Worm (Caenorhabditis elegans) whole organism, L2 larva: ENCODE data around the gene mdt-4.

ENCODE experiments used
- C34F6.9 ChIP-seq: fragments of 150-350 bp; optimal IDR thresholded peaks from 2 replicates; lab custom pipeline; 2014; ENCODE audit warnings: missing biosample characterization, missing genetic modification characterization
- F13H6.1 ChIP-seq: sonication (generic microtip); optimal IDR thresholded peaks from 2 replicates; lab custom pipeline; 2016; ENCODE audit warnings: missing genetic modification characterization, missing compliant biosample characterization
- R02D3.7 ChIP-seq: fragments of 150-350 bp; optimal IDR thresholded peaks from 2 replicates; lab custom pipeline; 2014; ENCODE audit warnings: missing biosample characterization, missing genetic modification characterization
- Y55F3AM.14 ChIP-seq: fragments of 200-800 bp; sonication (Bioruptor generic); optimal IDR thresholded peaks from 2 replicates; lab custom pipeline; 2018; ENCODE audit warnings: mild to moderate bottlenecking, missing genetic modification characterization, missing compliant biosample characterization
- ZK546.5 ChIP-seq: sonication (generic microtip); optimal IDR thresholded peaks from 2 replicates; lab custom pipeline; 2017; ENCODE audit warnings: missing biosample characterization, missing genetic modification characterization
- alr-1 ChIP-seq: fragments of 150-350 bp; optimal IDR thresholded peaks from 2 replicates; lab custom pipeline; 2014; ENCODE audit warnings: missing biosample characterization, missing genetic modification characterization
- aly-2 ChIP-seq: fragments of 150-350 bp; optimal IDR thresholded peaks from 2 replicates; lab custom pipeline; 2014; ENCODE audit warnings: missing biosample characterization, missing genetic modification characterization
- ama-1 ChIP-seq: fragments of 150-350 bp; optimal IDR thresholded peaks from 2 replicates; lab custom pipeline; 2018; ENCODE audit warnings: inconsistent platforms
- blmp-1 ChIP-seq: sonication (generic microtip); optimal IDR thresholded peaks from 2 replicates; lab custom pipeline; 2017; ENCODE audit warnings: missing genetic modification characterization, mild to moderate bottlenecking, missing compliant biosample characterization, antibody characterized with exemption, moderate library complexity; ENCODE audit not compliant: insufficient read depth
- ceh-16 ChIP-seq: fragments of 150-350 bp; optimal IDR thresholded peaks from 2 replicates; lab custom pipeline; 2014; ENCODE audit warnings: missing biosample characterization, missing genetic modification characterization
- ceh-82 ChIP-seq: fragments of 150-350 bp; optimal IDR thresholded peaks from 2 replicates; lab custom pipeline; 2014; ENCODE audit warnings: missing biosample characterization, missing genetic modification characterization
- crh-2 ChIP-seq: sonication (generic microtip); optimal IDR thresholded peaks from 2 replicates; lab custom pipeline; 2017; ENCODE audit warnings: missing biosample characterization, missing genetic modification characterization
- dmd-4 ChIP-seq: sonication (generic microtip); optimal IDR thresholded peaks from 2 replicates; lab custom pipeline; 2017; ENCODE audit warnings: missing biosample characterization, missing genetic modification characterization
- egl-27 ChIP-seq: sonication (generic microtip); optimal IDR thresholded peaks from 3 replicates; lab custom pipeline; 2017; ENCODE audit warnings: missing biosample characterization, missing genetic modification reagents, missing genetic modification characterization
- elt-1 ChIP-seq: fragments of 150-350 bp; optimal IDR thresholded peaks from 2 replicates; lab custom pipeline; 2014; ENCODE audit warnings: missing biosample characterization, missing genetic modification characterization
- elt-3 ChIP-seq: sonication (generic microtip); optimal IDR thresholded peaks from 2 replicates; lab custom pipeline; 2017; ENCODE audit warnings: missing biosample characterization, missing genetic modification characterization
- fos-1 ChIP-seq: fragments of 150-350 bp; optimal IDR thresholded peaks from 2 replicates; lab custom pipeline; 2014; ENCODE audit warnings: missing biosample characterization, missing genetic modification characterization
- gmeb-1 ChIP-seq: fragments of 150-350 bp; optimal IDR thresholded peaks from 2 replicates; lab custom pipeline; 2014; ENCODE audit warnings: missing biosample characterization, missing genetic modification characterization
- lin-11 ChIP-seq: fragments of 150-350 bp; sonication (generic microtip); optimal IDR thresholded peaks from 2 replicates; lab custom pipeline; 2014; ENCODE audit warnings: missing biosample characterization, missing genetic modification characterization, inconsistent platforms, mixed read lengths
- lin-13 ChIP-seq: fragments of 150-350 bp; optimal IDR thresholded peaks from 2 replicates; lab custom pipeline; 2014; ENCODE audit warnings: missing biosample characterization, missing genetic modification reagents, missing genetic modification characterization
- lin-39 ChIP-seq: fragments of 150-350 bp; optimal IDR thresholded peaks from 2 replicates; lab custom pipeline; 2014; ENCODE audit warnings: missing biosample characterization, missing genetic modification reagents, missing genetic modification characterization
- lsy-2 ChIP-seq, 2 experiments: fragments of 150-350 bp in 1 of 2; sonication (generic microtip) in 1 of 2; optimal IDR thresholded peaks; 2 replicates each; lab custom pipeline; 2014 to 2017; ENCODE audit warnings: missing biosample characterization in 2 of 2, missing genetic modification characterization in 2 of 2
- mab-5 ChIP-seq: fragments of 150-350 bp; optimal IDR thresholded peaks from 2 replicates; lab custom pipeline; 2014; ENCODE audit warnings: missing biosample characterization, missing genetic modification characterization
- mbf-1 ChIP-seq: sonication (generic microtip); optimal IDR thresholded peaks from 2 replicates; lab custom pipeline; 2017; ENCODE audit warnings: missing biosample characterization, missing genetic modification characterization
- mdl-1 ChIP-seq, 2 experiments: fragments of 150-350 bp in 1 of 2; sonication (generic microtip) in 1 of 2; optimal IDR thresholded peaks; 2 replicates each; lab custom pipeline; 2017; ENCODE audit warnings: missing biosample characterization in 2 of 2, missing genetic modification characterization in 2 of 2
- nhr-10 ChIP-seq: sonication (generic microtip); optimal IDR thresholded peaks from 2 replicates; lab custom pipeline; 2017; ENCODE audit warnings: missing biosample characterization, missing genetic modification characterization
- nhr-11 ChIP-seq: fragments of 150-350 bp; optimal IDR thresholded peaks from 2 replicates; lab custom pipeline; 2014; ENCODE audit warnings: missing biosample characterization, missing genetic modification characterization
- nhr-12 ChIP-seq: fragments of 150-350 bp; optimal IDR thresholded peaks from 2 replicates; lab custom pipeline; 2014; ENCODE audit warnings: missing biosample characterization, missing genetic modification characterization
- nhr-129 ChIP-seq: fragments of 150-350 bp; optimal IDR thresholded peaks from 2 replicates; lab custom pipeline; 2014; ENCODE audit warnings: missing biosample characterization, missing genetic modification characterization
- nhr-21 ChIP-seq: fragments of 150-350 bp; optimal IDR thresholded peaks from 2 replicates; lab custom pipeline; 2014; ENCODE audit warnings: missing biosample characterization, missing genetic modification characterization
- nhr-23 ChIP-seq: fragments of 150-350 bp; optimal IDR thresholded peaks from 2 replicates; lab custom pipeline; 2014; ENCODE audit warnings: missing biosample characterization, missing genetic modification reagents, missing genetic modification characterization
- nhr-237 ChIP-seq: fragments of 150-350 bp; optimal IDR thresholded peaks from 2 replicates; lab custom pipeline; 2014; ENCODE audit warnings: missing biosample characterization, missing genetic modification characterization
- nhr-25 ChIP-seq: fragments of 150-350 bp; sonication (generic microtip); optimal IDR thresholded peaks from 3 replicates; lab custom pipeline; 2014; ENCODE audit warnings: missing biosample characterization, missing genetic modification characterization
- nhr-6 ChIP-seq: fragments of 150-350 bp; optimal IDR thresholded peaks from 2 replicates; lab custom pipeline; 2014; ENCODE audit warnings: missing biosample characterization, missing genetic modification characterization
- nhr-77 ChIP-seq: fragments of 150-350 bp; optimal IDR thresholded peaks from 2 replicates; lab custom pipeline; 2014; ENCODE audit warnings: missing biosample characterization, missing genetic modification characterization
- peb-1 ChIP-seq: fragments of 150-350 bp; optimal IDR thresholded peaks from 2 replicates; lab custom pipeline; 2014; ENCODE audit warnings: missing biosample characterization, missing genetic modification characterization
- sem-4 ChIP-seq: fragments of 150-350 bp; optimal IDR thresholded peaks from 2 replicates; lab custom pipeline; 2014; ENCODE audit warnings: missing biosample characterization, missing genetic modification reagents, missing genetic modification characterization
- skn-1 ChIP-seq: sonication (generic microtip); optimal IDR thresholded peaks from 2 replicates; lab custom pipeline; 2017; ENCODE audit warnings: missing biosample characterization, missing genetic modification characterization
- sma-3 ChIP-seq: sonication (generic microtip); optimal IDR thresholded peaks from 2 replicates; lab custom pipeline; 2016; ENCODE audit warnings: missing genetic modification reagents, missing genetic modification characterization, missing compliant biosample characterization
- sma-9 ChIP-seq, 2 experiments: fragments of 150-350 bp in 1 of 2; sonication (generic microtip) in 1 of 2; optimal IDR thresholded peaks; 2 replicates each; lab custom pipeline; 2014 to 2016; ENCODE audit warnings: missing genetic modification characterization in 2 of 2, mild to moderate bottlenecking in 1 of 2, missing biosample characterization in 1 of 2, missing compliant biosample characterization in 1 of 2, missing genetic modification reagents in 1 of 2, moderate library complexity in 1 of 2
- snpc-4 ChIP-seq: fragments of 150-350 bp; optimal IDR thresholded peaks from 2 replicates; lab custom pipeline; 2014; ENCODE audit warnings: missing biosample characterization, missing genetic modification characterization
- unc-39 ChIP-seq: fragments of 150-350 bp; optimal IDR thresholded peaks from 2 replicates; lab custom pipeline; 2014; ENCODE audit warnings: missing biosample characterization, missing genetic modification characterization
- unc-55 ChIP-seq: fragments of 150-350 bp; sonication (generic microtip); optimal IDR thresholded peaks from 3 replicates; lab custom pipeline; 2014; ENCODE audit warnings: missing biosample characterization, missing genetic modification reagents, missing genetic modification characterization
- unc-62 ChIP-seq: fragments of 150-350 bp; optimal IDR thresholded peaks from 2 replicates; lab custom pipeline; 2014; ENCODE audit warnings: missing biosample characterization, missing genetic modification reagents, missing genetic modification characterization
- zag-1 ChIP-seq: fragments of 150-350 bp; optimal IDR thresholded peaks from 2 replicates; lab custom pipeline; 2014; ENCODE audit warnings: missing biosample characterization, missing genetic modification characterization
- ztf-1 ChIP-seq: fragments of 200-800 bp; sonication (Bioruptor generic); conservative IDR thresholded peaks from 2 replicates; pipeline ENCODE4 v1.3.6; 2022; ENCODE audit warnings: missing genetic modification characterization, missing compliant biosample characterization
- ztf-11 ChIP-seq: sonication (generic microtip); optimal IDR thresholded peaks from 2 replicates; lab custom pipeline; 2017; ENCODE audit warnings: missing biosample characterization, missing genetic modification characterization
- ztf-4 ChIP-seq: fragments of 150-350 bp; optimal IDR thresholded peaks from 2 replicates; lab custom pipeline; 2014; ENCODE audit warnings: missing biosample characterization, missing genetic modification characterization

mdt-4 gene

ce11 chrII:4942397-4942796 is 1.4 kb downstream of the mdt-4 start:
- TF ChIP-seq lin-39 (tag; lab: Kevin White, UChicago): no peak
- TF ChIP-seq fos-1 (tag; lab: Kevin White, UChicago): peak; percentile 6
- TF ChIP-seq unc-39 (tag; lab: Kevin White, UChicago): no peak
- TF ChIP-seq nhr-23 (tag; lab: Kevin White, UChicago): no peak
- no peak for TF ChIP-seq sem-4 (tag; lab: Kevin White, UChicago)
- no peak for TF ChIP-seq ztf-1 (GFP tag; lab: Robert Waterston, UW)
- TF ChIP-seq snpc-4: no peak
- no peak for TF ChIP-seq unc-62 (GFP tag; lab: Kevin White, UChicago)
- no peak for TF ChIP-seq ceh-82
- no peak for TF ChIP-seq nhr-6 (tag; lab: Kevin White, UChicago)
- peak; percentile 52 for TF ChIP-seq sma-3 (GFP tag; lab: Kevin White, UChicago)
- TF ChIP-seq sma-9 (GFP tag; optimal IDR thresholded peaks at IDR 0.05; lab: Kevin White, UChicago): peak; percentile 34
- TF ChIP-seq sma-9 (tag; optimal IDR thresholded peaks at IDR 0.05; lab: Kevin White, UChicago): no peak
- TF ChIP-seq nhr-12: no peak
- TF ChIP-seq peb-1 (tag; lab: Kevin White, UChicago): no peak
- no peak for TF ChIP-seq nhr-237 (tag; lab: Kevin White, UChicago)
- no peak for TF ChIP-seq ztf-11
- TF ChIP-seq mab-5 (tag; lab: Kevin White, UChicago): no peak
- no peak for TF ChIP-seq dmd-4 (tag; lab: Kevin White, UChicago)
- no peak for TF ChIP-seq ztf-4 (tag; lab: Kevin White, UChicago)
- TF ChIP-seq nhr-77 (tag; lab: Kevin White, UChicago): no peak
- TF ChIP-seq lin-11 (tag; lab: Kevin White, UChicago): peak; percentile 27
- no peak for TF ChIP-seq elt-3 (tag; lab: Kevin White, UChicago)
- TF ChIP-seq ceh-16 (tag; lab: Kevin White, UChicago): no peak
- no peak for TF ChIP-seq egl-27 (tag; lab: Kevin White, UChicago)
- no peak for TF ChIP-seq ZK546.5 (tag; lab: Kevin White, UChicago)
- peak; percentile 27 for TF ChIP-seq C34F6.9
- TF ChIP-seq skn-1 (tag; lab: Kevin White, UChicago): no peak
- peak; percentile 27 for TF ChIP-seq F13H6.1 (tag; lab: Kevin White, UChicago)
- TF ChIP-seq unc-55 (GFP tag; lab: Kevin White, UChicago): peak; percentile 7
- no peak for TF ChIP-seq zag-1
- peak; percentile 31 for TF ChIP-seq ama-1
- TF ChIP-seq aly-2 (tag; lab: Kevin White, UChicago): no peak
- TF ChIP-seq crh-2 (tag; lab: Kevin White, UChicago): no peak
- no peak for TF ChIP-seq nhr-10 (tag; lab: Kevin White, UChicago)
- no peak for TF ChIP-seq lin-13 (GFP tag; lab: Kevin White, UChicago)
- no peak for TF ChIP-seq mbf-1 (tag; lab: Kevin White, UChicago)
- peak; percentile 22 for TF ChIP-seq gmeb-1 (tag; lab: Kevin White, UChicago)
- peak in 1 of 2 experiments; percentile 13 for TF ChIP-seq lsy-2 (tag; optimal IDR thresholded peaks at IDR 0.05; lab: Kevin White, UChicago)
- TF ChIP-seq blmp-1 (tag; lab: Kevin White, UChicago): no peak
- TF ChIP-seq alr-1: no peak
- no peak for TF ChIP-seq nhr-11 (tag; lab: Kevin White, UChicago)
- no peak for TF ChIP-seq nhr-21 (tag; lab: Kevin White, UChicago)
- no peak for TF ChIP-seq nhr-25
- no peak for TF ChIP-seq R02D3.7 (tag; lab: Kevin White, UChicago)
- no peak for TF ChIP-seq elt-1 (tag; lab: Kevin White, UChicago)
- peak; percentile 72 for TF ChIP-seq nhr-129 (tag; lab: Kevin White, UChicago)
- TF ChIP-seq Y55F3AM.14 (GFP tag; lab: Kevin White, UChicago): peak; percentile 19
- TF ChIP-seq mdl-1 (tag; optimal IDR thresholded peaks at IDR 0.05; lab: Kevin White, UChicago): no peak
